Worm (Caenorhabditis elegans) whole organism, L1 larva: ENCODE data around the gene clp-2.
"Not testable (repeated sequence)": the region's sequence is repeated elsewhere in the genome, so short reads cannot be mapped to it uniquely, and the experiment has no call there.

Experiments used
- C04F5.9 ChIP-seq: sonication (generic microtip); optimal IDR thresholded peaks from 2 replicates; lab custom pipeline; 2016; ENCODE audit warnings: missing genetic modification characterization, missing compliant biosample characterization
- C16A3.4 ChIP-seq: fragments of 150-350 bp; optimal IDR thresholded peaks from 2 replicates; lab custom pipeline; 2014; ENCODE audit warnings: missing biosample characterization, missing genetic modification characterization
- F16B12.6 ChIP-seq: fragments of 150-350 bp; optimal IDR thresholded peaks from 2 replicates; lab custom pipeline; 2014; ENCODE audit warnings: missing biosample characterization, missing genetic modification characterization
- aha-1 ChIP-seq: fragments of 150-350 bp; optimal IDR thresholded peaks from 2 replicates; lab custom pipeline; 2014; ENCODE audit warnings: missing biosample characterization, missing genetic modification characterization
- blmp-1 ChIP-seq: fragments of 150-350 bp; optimal IDR thresholded peaks from 2 replicates; lab custom pipeline; 2014; ENCODE audit warnings: missing biosample characterization, missing genetic modification characterization
- ceh-63 ChIP-seq: fragments of 200-800 bp; sonication (Bioruptor generic); optimal IDR thresholded peaks from 2 replicates; lab custom pipeline; 2018; ENCODE audit warnings: mild to moderate bottlenecking, missing genetic modification characterization, missing compliant biosample characterization
- dpl-1 ChIP-seq, 3 experiments: fragments of 150-350 bp in 2 of 3; sonication (generic microtip) in 1 of 3; optimal IDR thresholded peaks; 2 replicates each; lab custom pipeline; 2014 to 2017; ENCODE audit warnings: missing biosample characterization in 3 of 3, missing genetic modification characterization in 3 of 3, missing genetic modification reagents in 3 of 3
- efl-1 ChIP-seq, 4 experiments: fragments of 150-350 bp; optimal IDR thresholded peaks in 3 of 4; peaks in 1 of 4; 1 replicate in 1 of 4; 2 replicates in 3 of 4; lab custom pipeline; 2014; ENCODE audit warnings: missing biosample characterization in 2 of 4, missing genetic modification characterization in 2 of 4, missing genetic modification reagents in 2 of 4
- efl-3 ChIP-seq: fragments of 200-800 bp; sonication (Bioruptor generic); optimal IDR thresholded peaks from 2 replicates; lab custom pipeline; 2018; ENCODE audit warnings: mild to moderate bottlenecking, missing genetic modification characterization, missing compliant biosample characterization
- egl-27 ChIP-seq, 2 experiments: fragments of 150-350 bp in 1 of 2; sonication (generic microtip); optimal IDR thresholded peaks; 3 replicates each; lab custom pipeline; 2017 to 2018; ENCODE audit warnings: missing biosample characterization in 2 of 2, missing genetic modification characterization in 2 of 2, missing genetic modification reagents in 2 of 2
- elt-2 ChIP-seq: sonication (generic microtip); optimal IDR thresholded peaks from 2 replicates; lab custom pipeline; 2016; ENCODE audit warnings: missing genetic modification characterization, mild to moderate bottlenecking, inconsistent platforms, missing compliant biosample characterization, missing genetic modification reagents
- elt-3 ChIP-seq, 6 experiments: fragments of 150-350 bp in 1 of 6; sonication (generic microtip); optimal IDR thresholded peaks; 2 replicates each; lab custom pipeline; 2017 to 2018; ENCODE audit warnings: missing biosample characterization in 6 of 6, missing genetic modification characterization in 6 of 6, inconsistent platforms in 1 of 6
- fkh-10 ChIP-seq: sonication (generic microtip); optimal IDR thresholded peaks from 2 replicates; lab custom pipeline; 2017; ENCODE audit warnings: missing biosample characterization, missing genetic modification reagents, missing genetic modification characterization
- fkh-4 ChIP-seq: sonication (generic microtip); optimal IDR thresholded peaks from 2 replicates; lab custom pipeline; 2016; ENCODE audit warnings: missing compliant biosample characterization, missing genetic modification characterization, borderline replicate concordance
- fos-1 ChIP-seq: fragments of 150-350 bp; optimal IDR thresholded peaks from 2 replicates; lab custom pipeline; 2014; ENCODE audit warnings: missing biosample characterization, missing genetic modification characterization
- hlh-17 ChIP-seq: fragments of 200-800 bp; sonication (Bioruptor generic); optimal IDR thresholded peaks from 2 replicates; lab custom pipeline; 2018; ENCODE audit warnings: missing genetic modification characterization, mild to moderate bottlenecking, missing compliant biosample characterization, moderate library complexity, borderline replicate concordance
- hlh-4 ChIP-seq: sonication (generic microtip); optimal IDR thresholded peaks from 2 replicates; lab custom pipeline; 2016; ENCODE audit warnings: mild to moderate bottlenecking, missing genetic modification characterization, missing compliant biosample characterization
- hpl-2 ChIP-seq: fragments of 150-350 bp; optimal IDR thresholded peaks from 2 replicates; lab custom pipeline; 2014; ENCODE audit warnings: missing biosample characterization, missing genetic modification reagents, missing genetic modification characterization
- lin-13 ChIP-seq: fragments of 150-350 bp; optimal IDR thresholded peaks from 2 replicates; lab custom pipeline; 2014; ENCODE audit warnings: missing biosample characterization, missing genetic modification reagents, missing genetic modification characterization
- lin-14 ChIP-seq: fragments of 200-800 bp; sonication (Bioruptor generic); optimal IDR thresholded peaks from 2 replicates; lab custom pipeline; 2018; ENCODE audit warnings: mild to moderate bottlenecking, missing genetic modification characterization, moderate library complexity, missing compliant biosample characterization
- lin-35 ChIP-seq, 2 experiments: fragments of 150-350 bp; optimal IDR thresholded peaks; 2 replicates each; lab custom pipeline; 2014; ENCODE audit warnings: missing biosample characterization in 2 of 2, missing genetic modification characterization in 2 of 2, missing genetic modification reagents in 2 of 2
- lin-39 ChIP-seq: fragments of 150-350 bp; optimal IDR thresholded peaks from 2 replicates; lab custom pipeline; 2014; ENCODE audit warnings: missing biosample characterization, missing genetic modification reagents, missing genetic modification characterization
- lir-3 ChIP-seq: sonication (generic microtip); optimal IDR thresholded peaks from 2 replicates; lab custom pipeline; 2016; ENCODE audit warnings: mild to moderate bottlenecking, missing genetic modification characterization, moderate library complexity, missing compliant biosample characterization; ENCODE audit not compliant: poor library complexity
- lsy-2 ChIP-seq, 2 experiments: fragments of 150-350 bp; optimal IDR thresholded peaks; 2 replicates each; lab custom pipeline; 2014; ENCODE audit warnings: missing biosample characterization in 2 of 2, missing genetic modification characterization in 2 of 2
- mab-9 ChIP-seq: fragments of 200-800 bp; sonication (Bioruptor generic); IDR thresholded peaks from 2 replicates; pipeline ENCODE4 v1.3.6; 2022; ENCODE audit warnings: missing genetic modification reagents, missing genetic modification characterization, missing compliant biosample characterization
- mdl-1 ChIP-seq, 2 experiments: fragments of 150-350 bp; optimal IDR thresholded peaks; 2 replicates each; lab custom pipeline; 2014 to 2017; ENCODE audit warnings: missing biosample characterization in 2 of 2, missing genetic modification characterization in 2 of 2, inconsistent platforms in 1 of 2
- mef-2 ChIP-seq: fragments of 150-350 bp; optimal IDR thresholded peaks from 2 replicates; lab custom pipeline; 2014; ENCODE audit warnings: missing biosample characterization, missing genetic modification characterization
- nhr-20 ChIP-seq: sonication (generic microtip); optimal IDR thresholded peaks from 2 replicates; lab custom pipeline; 2016; ENCODE audit warnings: mild to moderate bottlenecking, missing genetic modification characterization, missing compliant biosample characterization
- nhr-28 ChIP-seq: fragments of 150-350 bp; optimal IDR thresholded peaks from 2 replicates; lab custom pipeline; 2014; ENCODE audit warnings: missing biosample characterization, missing genetic modification characterization
- nhr-71 ChIP-seq: sonication (generic microtip); optimal IDR thresholded peaks from 2 replicates; lab custom pipeline; 2016; ENCODE audit warnings: mild to moderate bottlenecking, missing genetic modification characterization, moderate library complexity, missing compliant biosample characterization
- nhr-76 ChIP-seq: sonication (generic microtip); optimal IDR thresholded peaks from 2 replicates; lab custom pipeline; 2017; ENCODE audit warnings: missing biosample characterization, missing genetic modification characterization
- nhr-77 ChIP-seq: fragments of 150-350 bp; optimal IDR thresholded peaks from 2 replicates; lab custom pipeline; 2014; ENCODE audit warnings: missing biosample characterization, missing genetic modification characterization
- pag-3 ChIP-seq: sonication (generic microtip); optimal IDR thresholded peaks from 2 replicates; lab custom pipeline; 2017; ENCODE audit warnings: missing genetic modification characterization, mild to moderate bottlenecking, missing compliant biosample characterization, antibody characterized with exemption, borderline replicate concordance; ENCODE audit not compliant: insufficient read depth
- pqm-1 ChIP-seq: sonication (generic microtip); optimal IDR thresholded peaks from 3 replicates; lab custom pipeline; 2017; ENCODE audit warnings: missing biosample characterization, missing genetic modification characterization
- rnt-1 ChIP-seq: sonication (generic microtip); optimal IDR thresholded peaks from 2 replicates; lab custom pipeline; 2016; ENCODE audit warnings: mild to moderate bottlenecking, missing genetic modification characterization, moderate library complexity, missing compliant biosample characterization
- skn-1 ChIP-seq: fragments of 150-350 bp; optimal IDR thresholded peaks from 2 replicates; lab custom pipeline; 2014; ENCODE audit warnings: missing biosample characterization, missing genetic modification characterization
- snu-23 ChIP-seq: sonication (generic microtip); optimal IDR thresholded peaks from 2 replicates; lab custom pipeline; 2016; ENCODE audit warnings: missing genetic modification characterization, missing compliant biosample characterization
- sptf-1 ChIP-seq: fragments of 150-350 bp; optimal IDR thresholded peaks from 2 replicates; lab custom pipeline; 2014; ENCODE audit warnings: missing biosample characterization, missing genetic modification characterization
- swsn-7 ChIP-seq: sonication (generic microtip); optimal IDR thresholded peaks from 2 replicates; lab custom pipeline; 2016; ENCODE audit warnings: missing genetic modification characterization, missing compliant biosample characterization
- tbx-2 ChIP-seq: sonication (generic microtip); optimal IDR thresholded peaks from 2 replicates; lab custom pipeline; 2016; ENCODE audit warnings: missing genetic modification characterization, missing compliant biosample characterization
- tlp-1 ChIP-seq: fragments of 150-350 bp; optimal IDR thresholded peaks from 2 replicates; lab custom pipeline; 2014; ENCODE audit warnings: missing biosample characterization, missing genetic modification characterization
- unc-30 ChIP-seq: sonication (generic microtip); optimal IDR thresholded peaks from 2 replicates; lab custom pipeline; 2017; ENCODE audit warnings: missing biosample characterization, missing genetic modification characterization
- xbp-1 ChIP-seq: sonication (generic microtip); optimal IDR thresholded peaks from 2 replicates; lab custom pipeline; 2016; ENCODE audit warnings: missing genetic modification characterization, missing compliant biosample characterization
- zip-4 ChIP-seq: fragments of 200-800 bp; sonication (Bioruptor generic); optimal IDR thresholded peaks from 2 replicates; lab custom pipeline; 2018; ENCODE audit warnings: mild to moderate bottlenecking, missing genetic modification characterization, moderate library complexity, missing compliant biosample characterization
- ztf-11 ChIP-seq, 2 experiments: sonication (generic microtip); optimal IDR thresholded peaks; 2 replicates each; lab custom pipeline; 2016 to 2017; ENCODE audit warnings: missing genetic modification characterization in 2 of 2, missing biosample characterization in 1 of 2, missing compliant biosample characterization in 1 of 2
- ztf-4 ChIP-seq: fragments of 150-350 bp; optimal IDR thresholded peaks from 2 replicates; lab custom pipeline; 2014; ENCODE audit warnings: missing biosample characterization, missing genetic modification characterization

clp-2 gene

DNA sequence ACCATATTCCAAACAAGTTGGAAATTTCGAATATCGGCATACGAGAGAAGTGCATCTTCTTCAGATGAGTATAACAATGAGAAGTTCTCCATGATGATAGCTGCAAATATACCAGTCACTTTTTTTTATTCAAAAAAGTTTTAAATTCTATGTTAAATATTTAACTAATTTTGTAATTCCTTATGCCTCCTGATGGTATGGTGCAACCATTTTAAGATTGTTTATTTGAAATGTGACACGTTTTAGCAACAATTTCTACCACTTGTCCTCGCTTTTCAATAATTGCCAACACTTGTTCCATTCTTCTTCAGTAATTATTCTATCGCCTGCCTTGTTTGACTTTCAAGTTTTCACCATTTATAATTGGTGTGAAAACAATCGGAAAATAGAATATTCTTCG, 42.1 kb upstream of the clp-2 start, which contains the start of gene F17C8.6:
Gene F17C8.6 (minus strand): TSS at position 101 of the 400 bp plus-strand sequence.
- TF ChIP-seq nhr-77 (tag; lab: Kevin White, UChicago) (no peak), fos-1 (tag; lab: Kevin White, UChicago) (no peak), fkh-4 (tag; lab: Kevin White, UChicago) (no peak), xbp-1 (no peak), hpl-2 (GFP tag; lab: Kevin White, UChicago) (no peak), nhr-28 (no peak), skn-1 (tag; lab: Kevin White, UChicago) (no peak), pag-3 (tag; lab: Kevin White, UChicago) (no peak), aha-1 (tag; lab: Kevin White, UChicago) (no peak), ceh-63 (GFP tag; lab: Kevin White, UChicago) (no peak), ztf-11 (tag; optimal IDR thresholded peaks at IDR 0.05; lab: Kevin White, UChicago) (no peak), rnt-1 (no peak), efl-3 (GFP tag; lab: Kevin White, UChicago) (no peak), tbx-2 (tag; lab: Kevin White, UChicago) (no peak)

- TF ChIP-seq efl-3 (GFP tag; lab: Kevin White, UChicago); mef-2; lin-13 (GFP tag; lab: Kevin White, UChicago): not testable (repeated sequence)
Observed at ce11 chrIII:4742620-4743019, 38.8 kb upstream of the clp-2 start, which contains the start of gene twk-6. Gene twk-6, plus strand, starts transcription at chrIII:4742920.

DNA sequence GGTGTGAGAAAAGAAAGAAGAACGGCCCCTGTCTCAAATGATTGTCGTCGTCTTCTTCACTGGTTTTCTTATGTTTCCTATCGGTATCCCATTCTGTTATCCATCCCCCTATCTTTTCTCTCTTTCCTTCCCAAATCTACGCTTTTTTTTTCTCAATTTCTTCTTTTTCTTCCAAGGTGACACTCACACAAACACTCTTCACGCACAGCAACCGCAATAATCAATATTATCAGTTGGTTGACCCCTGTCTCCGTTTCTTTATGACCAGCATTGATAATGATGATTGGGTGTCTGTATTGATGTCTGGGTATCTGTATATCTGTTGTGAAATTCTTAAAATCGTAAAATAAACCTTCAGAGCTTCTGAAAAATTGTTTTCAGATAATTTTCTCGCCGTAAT, 37.0 kb upstream of the clp-2 start:
- TF ChIP-seq hlh-4 (tag; lab: Kevin White, UChicago) = no peak
- no peak for TF ChIP-seq unc-30
- no peak for TF ChIP-seq xbp-1
- no peak for TF ChIP-seq nhr-20 (tag; lab: Kevin White, UChicago)
- no peak for TF ChIP-seq lin-13 (GFP tag; lab: Kevin White, UChicago)
- TF ChIP-seq lir-3 (tag; lab: Kevin White, UChicago) = no peak
- peak in 1 of 2 experiments; percentile 31 for TF ChIP-seq lsy-2 (tag; optimal IDR thresholded peaks at IDR 0.05; lab: Kevin White, UChicago)
- TF ChIP-seq blmp-1 = peak; percentile 67
- TF ChIP-seq pqm-1 (tag; lab: Kevin White, UChicago) = no peak
- TF ChIP-seq aha-1 (tag; lab: Kevin White, UChicago) = no peak
- TF ChIP-seq fkh-10 (GFP tag; lab: Kevin White, UChicago) = no peak
- TF ChIP-seq mdl-1 (tag; optimal IDR thresholded peaks at IDR 0.05; lab: Kevin White, UChicago) = peak in 1 of 2 experiments; percentile 4
- TF ChIP-seq elt-2 (tag; lab: Kevin White, UChicago) = no peak
- TF ChIP-seq lin-39 = no peak
- no peak for TF ChIP-seq efl-1 (optimal IDR thresholded peaks at IDR 0.05; lab: Kevin White, UChicago)
- peak in 1 of 2 experiments; percentile 87 for TF ChIP-seq efl-1 (GFP tag; optimal IDR thresholded peaks at IDR 0.05 in 1 of 2; lab: Kevin White, UChicago)
- TF ChIP-seq egl-27 (tag; optimal IDR thresholded peaks at IDR 0.05; lab: Kevin White, UChicago) = no peak
- TF ChIP-seq hlh-17 (GFP tag; lab: Kevin White, UChicago) = no peak
- TF ChIP-seq sptf-1 = no peak
- no peak for TF ChIP-seq pag-3 (tag; lab: Kevin White, UChicago)
- no peak for TF ChIP-seq ztf-4 (tag; lab: Kevin White, UChicago)
- TF ChIP-seq zip-4 (GFP tag; lab: Kevin White, UChicago) = no peak
- no peak for TF ChIP-seq mef-2
- no peak for TF ChIP-seq nhr-76
- TF ChIP-seq F16B12.6 = no peak
- peak; percentile 1 for TF ChIP-seq C16A3.4
- no peak for TF ChIP-seq efl-3 (GFP tag; lab: Kevin White, UChicago)
- peak in 1 of 2 experiments; percentile 28 for TF ChIP-seq lin-35 (GFP tag; optimal IDR thresholded peaks at IDR 0.05; lab: Kevin White, UChicago)
- peak in 1 of 3 experiments; percentile 7 for TF ChIP-seq dpl-1 (GFP tag; optimal IDR thresholded peaks at IDR 0.05; lab: Kevin White, UChicago)
- no peak for TF ChIP-seq swsn-7
- TF ChIP-seq rnt-1 = peak; percentile 23
- TF ChIP-seq mab-9 = no peak
- peak in 3 of 6 experiments; percentile 12 to 82 (median 23) for TF ChIP-seq elt-3 (tag; optimal IDR thresholded peaks at IDR 0.05; lab: Kevin White, UChicago)
- no peak for TF ChIP-seq C04F5.9 (tag; lab: Kevin White, UChicago)
- TF ChIP-seq lin-14 (GFP tag; lab: Kevin White, UChicago) = peak; percentile 69
- no peak for TF ChIP-seq fos-1 (tag; lab: Kevin White, UChicago)
- TF ChIP-seq nhr-71 (tag; lab: Kevin White, UChicago) = peak; percentile 3
- peak; percentile 42 for TF ChIP-seq snu-23 (GFP tag; lab: Kevin White, UChicago)
- TF ChIP-seq tlp-1 (tag; lab: Kevin White, UChicago) = no peak
